Worm (Caenorhabditis elegans) whole organism, late embryonic: ENCODE results near the gene cdk-11.1.

Experiments
- C38D4.7 ChIP-seq: fragments of 200-800 bp; sonication (Bioruptor generic); optimal IDR thresholded peaks from 2 replicates; lab custom pipeline; 2018; ENCODE audit warnings: mild to moderate bottlenecking, missing genetic modification characterization, moderate library complexity, missing compliant biosample characterization
- ama-1 ChIP-seq: fragments of 150-350 bp; optimal IDR thresholded peaks from 2 replicates; lab custom pipeline; 2014
- ceh-9 ChIP-seq: sonication (generic microtip); optimal IDR thresholded peaks from 2 replicates; lab custom pipeline; 2016; ENCODE audit warnings: mild to moderate bottlenecking, missing genetic modification characterization, inconsistent platforms, missing compliant biosample characterization
- fkh-10 ChIP-seq: fragments of 150-350 bp; optimal IDR thresholded peaks from 2 replicates; lab custom pipeline; 2014; ENCODE audit warnings: missing biosample characterization, missing genetic modification reagents, missing genetic modification characterization
- hlh-8 ChIP-seq: sonication (generic microtip); optimal IDR thresholded peaks from 2 replicates; lab custom pipeline; 2016; ENCODE audit warnings: missing genotype, missing genetic modification characterization, missing compliant biosample characterization
- lin-11 ChIP-seq: fragments of 200-800 bp; sonication (Bioruptor generic); optimal IDR thresholded peaks from 2 replicates; lab custom pipeline; 2018; ENCODE audit warnings: mild to moderate bottlenecking, missing genetic modification characterization, missing compliant biosample characterization
- nfya-1 ChIP-seq: sonication (generic microtip); optimal IDR thresholded peaks from 2 replicates; lab custom pipeline; 2017; ENCODE audit warnings: missing genetic modification characterization, mild to moderate bottlenecking, missing compliant biosample characterization, antibody characterized with exemption, moderate library complexity
- nhr-11 ChIP-seq: fragments of 150-350 bp; optimal IDR thresholded peaks from 2 replicates; lab custom pipeline; 2014; ENCODE audit warnings: missing biosample characterization, missing genetic modification characterization
- odd-2 ChIP-seq: sonication (generic microtip); optimal IDR thresholded peaks from 2 replicates; lab custom pipeline; 2017; ENCODE audit warnings: antibody characterized with exemption, mild to moderate bottlenecking, missing genetic modification characterization, missing compliant biosample characterization
- pha-2 ChIP-seq: sonication (generic microtip); optimal IDR thresholded peaks from 2 replicates; lab custom pipeline; 2017; ENCODE audit warnings: mild to moderate bottlenecking, missing genetic modification characterization, missing compliant biosample characterization
- pha-4 ChIP-seq: fragments of 150-350 bp; optimal IDR thresholded peaks from 2 replicates; lab custom pipeline; 2018; ENCODE audit warnings: missing biosample characterization, missing genetic modification reagents, missing genetic modification characterization
- pqm-1 ChIP-seq: sonication (generic microtip); optimal IDR thresholded peaks from 2 replicates; lab custom pipeline; 2016; ENCODE audit warnings: missing genetic modification characterization, missing compliant biosample characterization
- sox-2 ChIP-seq: fragments of 200-800 bp; sonication (Bioruptor generic); IDR thresholded peaks from 2 replicates; pipeline ENCODE4 v1.3.6; 2022; ENCODE audit warnings: missing genetic modification reagents, missing genetic modification characterization, missing compliant biosample characterization
- zip-5 ChIP-seq: sonication (generic microtip); optimal IDR thresholded peaks from 2 replicates; lab custom pipeline; 2016; ENCODE audit warnings: missing genetic modification characterization, missing compliant biosample characterization

DNA sequence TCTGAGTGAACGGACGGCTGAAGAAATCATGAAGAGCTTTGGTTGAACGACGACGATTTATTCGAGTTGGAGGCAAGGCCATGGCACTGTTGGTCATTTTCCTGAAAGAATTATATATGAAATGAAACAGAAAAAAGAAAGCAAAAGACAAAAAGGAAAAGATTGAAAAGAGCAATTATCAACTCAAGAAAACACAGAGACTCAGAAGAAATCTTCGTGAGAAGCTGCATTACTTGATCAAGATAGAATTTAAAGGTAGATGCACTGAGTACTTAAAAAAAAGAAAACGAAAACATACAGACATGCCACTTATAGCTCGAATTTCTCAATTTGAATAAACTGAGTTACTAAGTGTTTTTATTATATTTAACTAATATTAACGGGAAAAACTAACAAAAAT, 19.5 kb downstream of the cdk-11.1 start, which contains the start of gene cpna-5:
- TF ChIP-seq pqm-1 (tag; lab: Kevin White, UChicago) (no peak), fkh-10 (GFP tag; lab: Kevin White, UChicago) (no peak), pha-4 (tag; lab: Kevin White, UChicago) (no peak), lin-11 (tag; lab: Kevin White, UChicago) (no peak), ama-1 (no peak), hlh-8 (tag; lab: Kevin White, UChicago) (no peak), nhr-11 (tag; lab: Kevin White, UChicago) (no peak), ceh-9 (tag; lab: Kevin White, UChicago) (no peak), zip-5 (tag; lab: Kevin White, UChicago) (no peak), pha-2 (no peak), odd-2 (no peak), sox-2 (GFP tag; lab: Robert Waterston, UW) (no peak), C38D4.7 (GFP tag; lab: Kevin White, UChicago) (no peak), nfya-1 (tag; lab: Kevin White, UChicago) (no peak)
